Worm (Caenorhabditis elegans): ENCODE data around the gene fipr-12.

ce11 chrV:9958231-9958630 lies 15.1 kb downstream of the fipr-12 start, which contains the start of gene anmt-3:
- TF ChIP-seq W03F9.2 (tag; optimal IDR thresholded peaks at IDR 0.05) = no peak
- TF ChIP-seq him-1 (tag; optimal IDR thresholded peaks at IDR 0.05) = no peak

Measured in whole organism, L4/young adult.